Fruit fly (Drosophila melanogaster) whole organism, embryonic: ENCODE results near the gene LIMK1.

Source experiments
- CG43689 ChIP-seq: fragments of 200-800 bp; sonication (Bioruptor generic); IDR thresholded peaks from 2 replicates; pipeline ENCODE4 v1.3.6; 2022; ENCODE audit warnings: missing biosample characterization, missing genetic modification characterization
- Xbp1 ChIP-seq: fragments of 200-800 bp; sonication (Bioruptor generic); optimal IDR thresholded peaks from 3 replicates; lab custom pipeline; 2016; ENCODE audit warnings: missing biosample characterization, mild to moderate bottlenecking, missing genetic modification characterization

DNA sequence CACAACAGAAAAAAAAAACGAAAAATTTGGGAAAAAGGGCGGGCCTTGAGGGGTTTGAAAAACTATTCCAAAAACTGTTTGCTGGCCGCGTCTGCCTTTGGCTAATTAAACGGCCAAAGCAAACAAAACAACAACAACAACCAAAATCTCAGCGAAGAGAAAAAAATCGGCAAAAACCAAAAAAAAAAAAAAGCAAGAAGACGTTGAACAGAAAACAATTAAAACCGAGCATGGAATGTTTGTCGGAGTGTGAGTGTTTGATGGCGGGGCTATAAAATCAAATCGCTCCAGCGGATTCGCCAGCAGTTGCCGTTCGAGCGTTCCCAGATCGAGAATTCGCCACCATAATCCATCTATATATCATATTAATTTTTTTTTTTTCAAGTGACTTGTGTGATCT is 39.2 kb downstream of the LIMK1 start, which contains the start of gene Cpr11B:
- no peak for TF ChIP-seq CG43689
- TF ChIP-seq Xbp1 = no peak
